Fruit fly (Drosophila melanogaster) whole organism, embryonic: ENCODE results near the gene CG15153.

ENCODE experiments used
- Antp ChIP-seq: fragments of 200-800 bp; sonication (Bioruptor generic); optimal IDR thresholded peaks from 3 replicates; lab custom pipeline; 2016; ENCODE audit warnings: missing biosample characterization, missing genetic modification characterization
- Hmr ChIP-seq: fragments of 200-800 bp; sonication (Bioruptor generic); optimal IDR thresholded peaks from 3 replicates; lab custom pipeline; 2017; ENCODE audit warnings: mild to moderate bottlenecking, missing biosample characterization, missing genetic modification reagents, missing genetic modification characterization
- danr ChIP-seq: fragments of 200-800 bp; sonication (Bioruptor generic); IDR thresholded peaks from 2 replicates; pipeline ENCODE4 v1.3.6; 2022; ENCODE audit warnings: missing biosample characterization, missing genetic modification characterization
- sens ChIP-seq: fragments of 200-800 bp; sonication (Bioruptor generic); peaks from one replicate; lab custom pipeline; 2016; ENCODE audit warnings: missing biosample characterization, missing genetic modification characterization

dm6 chr2L:18092156-18092555 is at the start of gene CG15153:
- TF ChIP-seq Hmr (GFP tag; lab: Kevin White, UChicago) = no peak
- TF ChIP-seq sens (GFP tag; lab: Kevin White, UChicago) = no peak
- no peak for TF ChIP-seq danr (GFP tag; lab: Robert Waterston, UW)
- no peak for TF ChIP-seq Antp (GFP tag; lab: Kevin White, UChicago)
